Worm (Caenorhabditis elegans): ENCODE results near the gene C33A12.3.

C33A12.3 gene

ce11 chrIV:9467418-9467817 lies 45.4 kb downstream of the C33A12.3 start, which contains the start of gene F38E11.6:
TSS of gene F38E11.6 (minus strand) at chrIV:9467518.
- TF ChIP-seq tra-4 (tag; optimal IDR thresholded peaks at IDR 0.05): no peak
- TF ChIP-seq hmbx-1 (tag; optimal IDR thresholded peaks at IDR 0.05): no peak
- TF ChIP-seq ceh-13 (GFP tag; optimal IDR thresholded peaks at IDR 0.05): no peak
- no peak for TF ChIP-seq F13C5.2 (tag; optimal IDR thresholded peaks at IDR 0.05)
- no peak for TF ChIP-seq B0310.2 (tag; optimal IDR thresholded peaks at IDR 0.05)
- no peak for TF ChIP-seq pes-1 (GFP tag; IDR thresholded peaks at IDR 0.05)
- TF ChIP-seq tbx-11 (GFP tag; IDR thresholded peaks at IDR 0.05): no peak
- TF ChIP-seq tbx-37 (GFP tag; conservative IDR thresholded peaks at IDR 0.05): no peak
- no peak for TF ChIP-seq ets-7 (tag; optimal IDR thresholded peaks at IDR 0.05)
- TF ChIP-seq scrt-1 (GFP tag; IDR thresholded peaks at IDR 0.05): no peak
- TF ChIP-seq sea-1 (GFP tag; conservative IDR thresholded peaks at IDR 0.05): no peak

- no peak for TF ChIP-seq F13C5.2 (tag; optimal IDR thresholded peaks at IDR 0.05)
Measured at ce11 chrIV:9464345-9464783, 48.4 kb downstream of the C33A12.3 start.

Data from whole organism, early embryonic.